Worm (Caenorhabditis elegans): ENCODE results near the gene Y47D3B.3.

DNA sequence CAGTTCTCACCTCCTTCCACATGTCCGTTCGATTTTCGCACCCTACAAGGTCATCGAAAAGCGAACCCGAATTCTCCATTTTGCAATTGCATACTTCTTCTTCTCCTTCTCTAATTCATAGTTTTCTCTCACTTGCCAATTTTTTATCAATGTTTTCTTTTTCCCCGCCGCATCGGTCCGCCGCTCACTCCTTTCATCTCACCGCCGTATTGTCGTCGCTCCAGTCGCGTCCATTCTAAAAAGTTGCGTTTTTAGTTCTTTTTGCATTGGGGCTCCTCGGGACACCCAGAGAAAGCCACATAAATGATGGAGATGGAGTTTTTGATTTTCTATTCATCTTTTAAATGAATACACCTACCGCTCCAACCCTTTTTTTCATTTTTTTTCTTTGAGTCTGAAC, 53.8 kb downstream of the Y47D3B.3 start:
- no peak for TF ChIP-seq snpc-4 (tag; optimal IDR thresholded peaks at IDR 0.05)
- peak; percentile 16 for TF ChIP-seq elt-2 (tag; optimal IDR thresholded peaks at IDR 0.05)
- no peak for TF ChIP-seq nhr-77 (tag; optimal IDR thresholded peaks at IDR 0.05)
- no peak for TF ChIP-seq nhr-28 (tag; optimal IDR thresholded peaks at IDR 0.05)
- TF ChIP-seq nhr-23 (tag; optimal IDR thresholded peaks at IDR 0.05): no peak
- no peak for TF ChIP-seq pha-4 (tag; optimal IDR thresholded peaks at IDR 0.05)
- no peak for TF ChIP-seq nhr-237 (tag; optimal IDR thresholded peaks at IDR 0.05)
- TF ChIP-seq zag-1 (tag; optimal IDR thresholded peaks at IDR 0.05): no peak
